Fruit fly (Drosophila melanogaster): ENCODE measurements around the gene CG10063.

Gene CG10063

DNA sequence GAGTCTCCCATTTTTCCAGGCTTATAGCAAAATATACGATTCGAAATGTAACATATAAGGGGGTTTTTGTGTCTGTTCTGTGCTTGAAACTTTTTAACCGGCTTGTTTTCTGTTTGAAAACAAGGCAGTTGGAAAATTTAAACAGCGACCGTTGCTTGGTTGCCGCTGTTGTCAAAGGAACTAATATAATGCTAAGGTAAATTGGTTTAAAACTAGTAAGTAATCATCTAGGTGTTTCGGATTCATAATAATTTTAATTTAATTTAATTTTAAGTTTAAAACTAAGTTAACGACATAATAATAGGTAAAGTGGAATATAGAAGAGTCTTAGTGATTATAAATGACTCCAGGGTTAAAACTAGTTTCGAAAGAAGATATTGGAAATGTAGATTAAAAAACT lies 4.5 kb downstream of the CG10063 start, which contains the start of gene CG10064:
CG10064 (minus strand) TSS at position 101 of the 400 bp plus-strand sequence.
- TF ChIP-seq CG14655 (GFP tag; optimal IDR thresholded peaks at IDR 0.05): no peak
- TF ChIP-seq Snoo (tag; optimal IDR thresholded peaks at IDR 0.05): no peak
- TF ChIP-seq CG8159 (tag; optimal IDR thresholded peaks at IDR 0.05): no peak
- TF ChIP-seq CG17806 (tag; optimal IDR thresholded peaks at IDR 0.05): no peak
- no peak for TF ChIP-seq EcR (GFP tag; optimal IDR thresholded peaks at IDR 0.05)
- no peak for TF ChIP-seq gl (tag; optimal IDR thresholded peaks at IDR 0.05)
- no peak for TF ChIP-seq CG12605 (GFP tag; IDR thresholded peaks at IDR 0.05)
- no peak for TF ChIP-seq CG15710 (tag; optimal IDR thresholded peaks at IDR 0.05)
- no peak for TF ChIP-seq fd96Ca (GFP tag; IDR thresholded peaks at IDR 0.05)

DNA sequence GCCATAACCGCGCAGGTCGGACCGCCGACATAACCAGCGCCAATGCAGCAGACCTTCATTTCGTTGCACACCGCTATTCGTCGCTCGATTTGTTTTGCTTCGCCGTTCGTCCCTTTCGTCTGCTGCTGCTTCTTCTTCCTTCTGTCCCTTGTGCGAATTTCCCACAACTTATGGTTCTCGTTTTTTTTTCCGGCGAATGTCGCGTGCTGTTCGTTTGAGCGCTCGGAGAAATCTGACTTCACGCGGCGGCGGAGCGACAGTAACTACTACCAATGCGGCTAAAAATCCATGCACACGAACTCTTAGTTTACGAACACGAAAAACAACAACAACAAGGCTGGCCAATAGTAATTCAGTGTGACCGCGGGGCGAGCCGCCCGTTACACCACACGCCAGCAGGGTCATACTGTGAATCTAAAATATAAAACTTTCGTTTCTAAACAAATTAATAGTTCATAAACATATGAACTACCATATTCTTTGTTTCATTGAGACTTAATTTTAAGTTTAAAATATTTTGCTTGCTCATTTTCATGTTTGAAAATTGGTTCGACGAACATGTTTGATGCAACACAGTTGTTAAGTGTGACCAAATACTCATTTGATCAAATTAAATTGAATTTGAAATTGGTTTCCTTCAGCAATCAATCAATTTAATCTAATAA lies 7.6 kb downstream of the CG10063 start, which contains the start of gene sgl:
sgl (minus strand) TSS at position 271 of the 665 bp plus-strand sequence.
- TF ChIP-seq CG12605 (GFP tag; IDR thresholded peaks at IDR 0.05) (peak; percentile 76), CG10348 (GFP tag; IDR thresholded peaks at IDR 0.05) (no peak), CG17806 (tag; optimal IDR thresholded peaks at IDR 0.05) (peak; percentile 26), rn (GFP tag; IDR thresholded peaks at IDR 0.05) (no peak), D1 (tag; optimal IDR thresholded peaks at IDR 0.05) (no peak), CG13204 (GFP tag; optimal IDR thresholded peaks at IDR 0.05) (no peak), Pif1A (GFP tag; optimal IDR thresholded peaks at IDR 0.05) (peak; percentile 26), fd96Ca (GFP tag; IDR thresholded peaks at IDR 0.05) (peak; percentile 75), Pif1B (GFP tag; optimal IDR thresholded peaks at IDR 0.05) (peak; percentile 56), Snoo (tag; optimal IDR thresholded peaks at IDR 0.05) (peak; percentile 51), gl (tag; optimal IDR thresholded peaks at IDR 0.05) (peak; percentile 38), CG8159 (tag; optimal IDR thresholded peaks at IDR 0.05) (peak; percentile 49), CG32121 (GFP tag; IDR thresholded peaks at IDR 0.05) (peak; percentile 78), CG9948 (tag; optimal IDR thresholded peaks at IDR 0.05) (no peak), CG34367 (tag; optimal IDR thresholded peaks at IDR 0.05) (no peak), CG14655 (GFP tag; optimal IDR thresholded peaks at IDR 0.05) (no peak), CG8301 (tag; optimal IDR thresholded peaks at IDR 0.05) (peak; percentile 28), Ets98B (GFP tag; IDR thresholded peaks at IDR 0.05) (peak; percentile 64), CG15710 (tag; optimal IDR thresholded peaks at IDR 0.05) (peak; percentile 39), CG4496 (GFP tag; IDR thresholded peaks at IDR 0.05) (peak; percentile 87), EcR (GFP tag; optimal IDR thresholded peaks at IDR 0.05) (peak; percentile 33)

DNA sequence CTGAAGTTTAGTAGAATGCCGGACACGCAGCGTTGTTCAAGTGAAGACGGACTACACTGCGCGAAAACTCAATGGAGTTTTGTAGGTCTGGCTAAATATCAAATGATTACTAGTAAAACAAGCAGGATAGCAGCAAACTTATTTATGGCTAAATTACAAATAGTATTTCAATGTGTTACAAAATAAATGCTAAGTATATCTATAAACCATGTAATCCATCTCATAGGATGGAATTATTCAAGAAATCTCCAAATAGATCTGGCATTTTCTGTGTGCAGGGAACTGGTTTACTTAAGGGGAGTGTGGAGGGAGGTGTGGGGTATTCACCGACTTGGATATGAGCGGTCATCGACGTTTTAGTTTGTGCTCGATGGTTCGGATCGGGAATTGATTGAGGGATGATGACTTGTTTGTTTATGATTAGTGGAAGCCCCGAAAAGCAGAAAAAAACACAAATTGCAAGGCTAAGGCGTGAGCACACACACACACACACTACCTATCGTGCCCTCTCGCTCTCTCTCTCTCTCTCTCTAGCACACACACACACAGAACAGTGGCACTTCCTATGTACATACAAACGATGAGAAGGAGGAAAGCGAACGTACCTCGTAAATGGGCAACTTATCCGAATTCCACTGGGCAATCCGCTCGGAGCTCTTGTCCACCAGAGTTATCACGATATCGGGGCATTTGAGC lies 8.3 kb downstream of the CG10063 start:
- peak; percentile 66 for TF ChIP-seq gl (tag; optimal IDR thresholded peaks at IDR 0.05)
- peak; percentile 87 for TF ChIP-seq CG14655 (GFP tag; optimal IDR thresholded peaks at IDR 0.05)
- TF ChIP-seq D1 (tag; optimal IDR thresholded peaks at IDR 0.05): no peak
- peak; percentile 82 for TF ChIP-seq Pif1A (GFP tag; optimal IDR thresholded peaks at IDR 0.05)
- TF ChIP-seq CG34367 (tag; optimal IDR thresholded peaks at IDR 0.05): peak; percentile 82
- peak; percentile 84 for TF ChIP-seq CG15710 (tag; optimal IDR thresholded peaks at IDR 0.05)
- TF ChIP-seq CG9948 (tag; optimal IDR thresholded peaks at IDR 0.05): peak; percentile 92
- TF ChIP-seq CG8301 (tag; optimal IDR thresholded peaks at IDR 0.05): peak; percentile 87
- no peak for TF ChIP-seq CG10348 (GFP tag; IDR thresholded peaks at IDR 0.05)
- TF ChIP-seq CG8159 (tag; optimal IDR thresholded peaks at IDR 0.05): peak; percentile 84
- peak; percentile 45 for TF ChIP-seq Snoo (tag; optimal IDR thresholded peaks at IDR 0.05)
- TF ChIP-seq CG4496 (GFP tag; IDR thresholded peaks at IDR 0.05): peak; percentile 71
- peak; percentile 77 for TF ChIP-seq Ets98B (GFP tag; IDR thresholded peaks at IDR 0.05)
- peak; percentile 57 for TF ChIP-seq Pif1B (GFP tag; optimal IDR thresholded peaks at IDR 0.05)
- TF ChIP-seq CG12605 (GFP tag; IDR thresholded peaks at IDR 0.05): peak; percentile 63; the same call in 1 of the 2 replicates
- no peak for TF ChIP-seq rn (GFP tag; IDR thresholded peaks at IDR 0.05)
- TF ChIP-seq fd96Ca (GFP tag; IDR thresholded peaks at IDR 0.05): no peak
- peak; percentile 95 for TF ChIP-seq EcR (GFP tag; optimal IDR thresholded peaks at IDR 0.05)
- TF ChIP-seq CG32121 (GFP tag; IDR thresholded peaks at IDR 0.05): peak; percentile 55; the same call in 1 of the 2 replicates
- peak; percentile 80 for TF ChIP-seq CG17806 (tag; optimal IDR thresholded peaks at IDR 0.05)
- peak; percentile 66 for TF ChIP-seq CG13204 (GFP tag; optimal IDR thresholded peaks at IDR 0.05)

- TF ChIP-seq CG10348 (GFP tag; IDR thresholded peaks at IDR 0.05) (no peak), Pif1A (GFP tag; optimal IDR thresholded peaks at IDR 0.05) (no peak), fd96Ca (GFP tag; IDR thresholded peaks at IDR 0.05) (no peak), CG9948 (tag; optimal IDR thresholded peaks at IDR 0.05) (no peak), CG13204 (GFP tag; optimal IDR thresholded peaks at IDR 0.05) (no peak), CG34367 (tag; optimal IDR thresholded peaks at IDR 0.05) (no peak), CG12605 (GFP tag; IDR thresholded peaks at IDR 0.05) (no peak), D1 (tag; optimal IDR thresholded peaks at IDR 0.05) (no peak), CG4496 (GFP tag; IDR thresholded peaks at IDR 0.05) (no peak; the same call in 2 of the 3 replicates), CG15710 (tag; optimal IDR thresholded peaks at IDR 0.05) (no peak), CG17806 (tag; optimal IDR thresholded peaks at IDR 0.05) (no peak)
Observed at dm6 chr3L:6963175-6963574, 9.1 kb downstream of the CG10063 start.

DNA sequence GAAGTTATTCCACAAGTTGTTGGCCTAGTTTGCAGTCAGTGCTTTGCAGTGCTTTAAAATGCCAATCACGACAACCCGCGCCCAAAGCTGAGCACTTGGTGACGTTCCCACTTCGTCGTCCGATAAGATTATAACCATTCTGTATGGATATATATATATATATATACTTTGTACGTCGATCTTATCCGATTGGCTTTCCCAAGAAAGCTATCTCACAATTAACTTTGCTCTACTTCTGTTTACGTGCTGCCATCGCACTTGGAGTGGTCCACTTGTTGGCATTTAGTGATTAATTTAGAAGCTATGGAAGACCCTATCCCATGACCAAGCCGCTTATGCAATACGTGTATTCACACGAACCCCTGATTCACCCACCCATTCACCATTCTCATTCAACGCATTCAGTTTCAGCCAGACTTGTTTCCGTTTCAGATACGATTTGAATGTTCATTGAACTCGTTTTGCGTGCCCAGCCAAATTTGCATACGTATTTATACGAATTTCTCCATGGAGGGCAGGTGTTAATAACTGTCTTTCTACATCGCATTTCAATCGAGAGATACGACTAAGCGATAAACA lies 10.2 kb downstream of the CG10063 start:
- TF ChIP-seq CG10348 (GFP tag; IDR thresholded peaks at IDR 0.05): no peak
- peak; percentile 12 for TF ChIP-seq EcR (GFP tag; optimal IDR thresholded peaks at IDR 0.05)

Data from whole organism, pupa.